Worm (Caenorhabditis elegans): ENCODE results near the gene sdz-19.

ce11 chrX:12517886-12518285 lies 14.7 kb upstream of the sdz-19 start:
- TF ChIP-seq nhr-237 (tag; optimal IDR thresholded peaks at IDR 0.05) (no peak), pha-4 (tag; optimal IDR thresholded peaks at IDR 0.05) (no peak), drap-1 (GFP tag; optimal IDR thresholded peaks at IDR 0.05) (no peak), nhr-12 (tag; optimal IDR thresholded peaks at IDR 0.05) (no peak), snpc-4 (tag; optimal IDR thresholded peaks at IDR 0.05) (no peak), elt-1 (tag; optimal IDR thresholded peaks at IDR 0.05; ENCODE audit: borderline replicate concordance, insufficient read depth) (no peak), nhr-28 (tag; optimal IDR thresholded peaks at IDR 0.05) (no peak)
